Fruit fly (Drosophila melanogaster) whole organism, embryonic: ENCODE results near the gene CG12171.

Experiments
- Abd-B ChIP-seq: fragments of 200-800 bp; sonication (Bioruptor generic); optimal IDR thresholded peaks from 2 replicates; lab custom pipeline; 2018; ENCODE audit warnings: missing biosample characterization, mild to moderate bottlenecking, missing genetic modification characterization, moderate library complexity
- CG10979 ChIP-seq: fragments of 200-800 bp; sonication (Bioruptor generic); optimal IDR thresholded peaks from 2 replicates; lab custom pipeline; 2018; ENCODE audit warnings: missing biosample characterization, mild to moderate bottlenecking, missing genetic modification characterization, moderate library complexity
- CG12071 ChIP-seq: fragments of 200-800 bp; sonication (Bioruptor generic); optimal IDR thresholded peaks from 3 replicates; lab custom pipeline; 2018; ENCODE audit warnings: missing biosample characterization, mild to moderate bottlenecking, missing genetic modification characterization
- CG18011 ChIP-seq: fragments of 200-800 bp; sonication (Bioruptor generic); optimal IDR thresholded peaks from 2 replicates; lab custom pipeline; 2017; ENCODE audit warnings: missing biosample characterization, missing genetic modification characterization, mild to moderate bottlenecking, moderate library complexity, missing genotype
- CG2199 ChIP-seq: fragments of 200-800 bp; sonication (Bioruptor generic); IDR thresholded peaks from 3 replicates; pipeline ENCODE4 v1.3.6; 2022; ENCODE audit warnings: missing biosample characterization, missing genetic modification characterization
- CG3281 ChIP-seq: fragments of 200-800 bp; sonication (Bioruptor generic); optimal IDR thresholded peaks from 3 replicates; lab custom pipeline; 2017; ENCODE audit warnings: missing biosample characterization, mild to moderate bottlenecking, missing genetic modification characterization
- CG4282 ChIP-seq: fragments of 200-800 bp; sonication (Bioruptor generic); optimal IDR thresholded peaks from 2 replicates; lab custom pipeline; 2016; ENCODE audit warnings: missing biosample characterization, missing genetic modification characterization
- CG4404 ChIP-seq: fragments of 200-800 bp; sonication (Bioruptor generic); IDR thresholded peaks from 2 replicates; pipeline ENCODE4 v1.3.6; 2022; ENCODE audit warnings: missing biosample characterization, missing genetic modification characterization
- CG5180 ChIP-seq: fragments of 200-800 bp; sonication (Bioruptor generic); optimal IDR thresholded peaks from 3 replicates; lab custom pipeline; 2017; ENCODE audit warnings: missing biosample characterization, missing genetic modification characterization, mild to moderate bottlenecking, moderate library complexity, missing genetic modification reagents
- CG5953 ChIP-seq: fragments of 200-800 bp; sonication (Bioruptor generic); IDR thresholded peaks from 2 replicates; pipeline ENCODE4 v1.3.6; 2022; ENCODE audit warnings: missing biosample characterization, missing genetic modification characterization
- CG6683 ChIP-seq: fragments of 200-800 bp; sonication (Bioruptor generic); optimal IDR thresholded peaks from 2 replicates; lab custom pipeline; 2017; ENCODE audit warnings: missing biosample characterization, mild to moderate bottlenecking, missing genetic modification characterization, missing genetic modification reagents
- CG8290 ChIP-seq, 3 experiments: fragments of 200-800 bp; sonication (Bioruptor generic); optimal IDR thresholded peaks; 2 replicates each; lab custom pipeline; 2016 to 2019; ENCODE audit warnings: missing biosample characterization in 3 of 3, missing genetic modification characterization in 3 of 3, mild to moderate bottlenecking in 2 of 3, moderate library complexity in 1 of 3
- CG9215 ChIP-seq: fragments of 200-800 bp; sonication (Bioruptor generic); IDR thresholded peaks from 2 replicates; pipeline ENCODE4 v1.3.6; 2022; ENCODE audit warnings: missing biosample characterization, missing genetic modification characterization
- CG9797 ChIP-seq: fragments of 200-800 bp; sonication (Bioruptor generic); optimal IDR thresholded peaks from 3 replicates; lab custom pipeline; 2018; ENCODE audit warnings: missing biosample characterization, mild to moderate bottlenecking, missing genetic modification characterization
- Deaf1 ChIP-seq: fragments of 200-800 bp; optimal IDR thresholded peaks from 3 replicates; lab custom pipeline; 2019; ENCODE audit warnings: missing biosample characterization, mild to moderate bottlenecking, missing genetic modification characterization, moderate library complexity
- ERR ChIP-seq: fragments of 200-800 bp; sonication (Bioruptor generic); optimal IDR thresholded peaks from 2 replicates; lab custom pipeline; 2016; ENCODE audit warnings: missing biosample characterization, missing genetic modification characterization
- Fer1 ChIP-seq: fragments of 200-800 bp; sonication (Bioruptor generic); optimal IDR thresholded peaks from 2 replicates; lab custom pipeline; 2017; ENCODE audit warnings: missing biosample characterization, mild to moderate bottlenecking, missing genetic modification characterization
- H2.0 ChIP-seq: fragments of 200-800 bp; sonication (Bioruptor generic); IDR thresholded peaks from 2 replicates; pipeline ENCODE4 v1.3.6; 2022; ENCODE audit warnings: missing biosample characterization, missing genetic modification characterization
- HHEX ChIP-seq: fragments of 200-800 bp; sonication (Bioruptor generic); optimal IDR thresholded peaks from 3 replicates; lab custom pipeline; 2017; ENCODE audit warnings: missing biosample characterization, mild to moderate bottlenecking, missing genetic modification characterization, missing genetic modification reagents
- Nf-YA ChIP-seq: fragments of 200-800 bp; sonication (Bioruptor generic); IDR thresholded peaks from 2 replicates; pipeline ENCODE4 v1.3.6; 2022; ENCODE audit warnings: missing biosample characterization, missing genetic modification characterization
- Rx ChIP-seq: fragments of 200-800 bp; sonication (Bioruptor generic); IDR thresholded peaks from 2 replicates; pipeline ENCODE4 v1.3.6; 2022; ENCODE audit warnings: missing biosample characterization, missing genetic modification characterization
- Usf ChIP-seq: fragments of 200-800 bp; sonication (Bioruptor generic); optimal IDR thresholded peaks from 2 replicates; lab custom pipeline; 2017; ENCODE audit warnings: missing genotype, missing biosample characterization, missing genetic modification characterization
- ac ChIP-seq: fragments of 200-800 bp; sonication (Bioruptor generic); optimal IDR thresholded peaks from 3 replicates; lab custom pipeline; 2017; ENCODE audit warnings: missing biosample characterization, mild to moderate bottlenecking, missing genetic modification characterization
- br ChIP-seq: fragments of >200 bp; optimal IDR thresholded peaks from 2 replicates; lab custom pipeline; 2017
- ci ChIP-seq: fragments of 200-800 bp; sonication (Bioruptor generic); IDR thresholded peaks from 3 replicates; pipeline ENCODE4 v1.3.6; 2022; ENCODE audit warnings: missing biosample characterization, missing genetic modification characterization
- cwo ChIP-seq: fragments of 200-800 bp; sonication (Bioruptor generic); optimal IDR thresholded peaks from 3 replicates; lab custom pipeline; 2017; ENCODE audit warnings: missing biosample characterization, missing genetic modification characterization, mild to moderate bottlenecking, moderate library complexity, missing genetic modification reagents
- dati ChIP-seq: fragments of 200-800 bp; sonication (Bioruptor generic); IDR thresholded peaks from 2 replicates; pipeline ENCODE4 v1.3.6; 2022; ENCODE audit warnings: missing biosample characterization, missing genetic modification characterization
- dmrt11E ChIP-seq: fragments of 200-800 bp; sonication (Bioruptor generic); optimal IDR thresholded peaks from 3 replicates; lab custom pipeline; 2018; ENCODE audit warnings: missing biosample characterization, mild to moderate bottlenecking, missing genetic modification characterization, moderate library complexity
- fru ChIP-seq: fragments of >200 bp; optimal IDR thresholded peaks from 2 replicates; lab custom pipeline; 2017
- gcm ChIP-seq: fragments of 200-800 bp; sonication (Bioruptor generic); optimal IDR thresholded peaks from 2 replicates; lab custom pipeline; 2019; ENCODE audit warnings: missing biosample characterization, mild to moderate bottlenecking, missing genetic modification characterization, moderate library complexity
- gsb ChIP-seq: fragments of 200-800 bp; sonication (Bioruptor generic); IDR thresholded peaks from 2 replicates; pipeline ENCODE4 v1.3.6; 2022; ENCODE audit warnings: missing biosample characterization, missing genetic modification characterization
- h ChIP-seq: fragments of >200 bp; optimal IDR thresholded peaks from 2 replicates; lab custom pipeline; 2017
- her ChIP-seq: fragments of 200-800 bp; sonication (Bioruptor generic); optimal IDR thresholded peaks from 2 replicates; lab custom pipeline; 2016; ENCODE audit warnings: missing biosample characterization, missing genetic modification characterization
- jing ChIP-seq: fragments of 200-800 bp; sonication (Bioruptor generic); optimal IDR thresholded peaks from 2 replicates; lab custom pipeline; 2018; ENCODE audit warnings: missing biosample characterization, mild to moderate bottlenecking, missing genetic modification characterization
- ken ChIP-seq: fragments of 200-800 bp; sonication (Bioruptor generic); IDR thresholded peaks from 3 replicates; pipeline ENCODE4 v1.3.6; 2022; ENCODE audit warnings: missing biosample characterization, missing genetic modification characterization
- lilli ChIP-seq: fragments of 200-800 bp; sonication (Bioruptor generic); optimal IDR thresholded peaks from 3 replicates; lab custom pipeline; 2016; ENCODE audit warnings: missing biosample characterization, missing genetic modification characterization
- maf-S ChIP-seq: fragments of 200-800 bp; sonication (Bioruptor generic); optimal IDR thresholded peaks from 2 replicates; lab custom pipeline; 2016; ENCODE audit warnings: missing biosample characterization, missing genetic modification characterization
- nau ChIP-seq: fragments of 200-800 bp; sonication (Bioruptor generic); optimal IDR thresholded peaks from 3 replicates; lab custom pipeline; 2017; ENCODE audit warnings: missing biosample characterization, mild to moderate bottlenecking, missing genetic modification characterization, missing genetic modification reagents
- sim ChIP-seq: fragments of 200-800 bp; sonication (Bioruptor generic); IDR thresholded peaks from 2 replicates; pipeline ENCODE4 v1.3.6; 2022; ENCODE audit warnings: missing biosample characterization, missing genetic modification characterization
- slou ChIP-seq: fragments of 200-800 bp; sonication (Bioruptor generic); optimal IDR thresholded peaks from 3 replicates; lab custom pipeline; 2016; ENCODE audit warnings: missing biosample characterization, missing genetic modification characterization
- slp2 ChIP-seq: fragments of 200-800 bp; sonication (Bioruptor generic); optimal IDR thresholded peaks from 2 replicates; lab custom pipeline; 2016; ENCODE audit warnings: missing biosample characterization, missing genetic modification characterization
- sna ChIP-seq: fragments of 200-800 bp; sonication (Bioruptor generic); IDR thresholded peaks from 2 replicates; pipeline ENCODE4 v1.3.6; 2022; ENCODE audit warnings: missing biosample characterization, missing genetic modification characterization; ENCODE audit not compliant: partially characterized antibody
- so ChIP-seq: fragments of 200-800 bp; sonication (Bioruptor generic); IDR thresholded peaks from 3 replicates; pipeline ENCODE4 v1.3.6; 2022; ENCODE audit warnings: missing biosample characterization, missing genetic modification characterization
- tio ChIP-seq: fragments of 200-800 bp; sonication (Bioruptor generic); optimal IDR thresholded peaks from 2 replicates; lab custom pipeline; 2017; ENCODE audit warnings: missing biosample characterization, missing genetic modification characterization, inconsistent platforms
- tll ChIP-seq, 2 experiments: fragments of 200-800 bp in 1 of 2; fragments of >200 bp in 1 of 2; sonication (Bioruptor generic) in 1 of 2; optimal IDR thresholded peaks; 2 replicates each; lab custom pipeline; 2017 to 2019; ENCODE audit warnings: missing biosample characterization in 2 of 2, missing genetic modification characterization in 2 of 2, mild to moderate bottlenecking in 1 of 2, moderate library complexity in 1 of 2
- tna ChIP-seq: fragments of 200-800 bp; sonication (Bioruptor generic); IDR thresholded peaks from 2 replicates; pipeline ENCODE4 v1.3.6; 2022; ENCODE audit warnings: missing biosample characterization, missing genetic modification characterization; ENCODE audit not compliant: partially characterized antibody
- trh ChIP-seq: fragments of 200-800 bp; sonication (Bioruptor generic); optimal IDR thresholded peaks from 2 replicates; lab custom pipeline; 2016; ENCODE audit warnings: missing biosample characterization, missing genetic modification characterization
- z ChIP-seq: fragments of 200-800 bp; sonication (Bioruptor generic); IDR thresholded peaks from 3 replicates; pipeline ENCODE4 v1.3.6; 2022; ENCODE audit warnings: missing biosample characterization, missing genetic modification characterization
- zfh1 ChIP-seq: fragments of 200-800 bp; sonication (Bioruptor generic); IDR thresholded peaks from 3 replicates; pipeline ENCODE4 v1.3.6; 2022; ENCODE audit warnings: missing biosample characterization, missing genetic modification characterization
- zfh2 ChIP-seq: fragments of 200-800 bp; sonication (Bioruptor generic); optimal IDR thresholded peaks from 2 replicates; lab custom pipeline; 2016; ENCODE audit warnings: missing biosample characterization, missing genetic modification characterization

CG12171 gene

DNA sequence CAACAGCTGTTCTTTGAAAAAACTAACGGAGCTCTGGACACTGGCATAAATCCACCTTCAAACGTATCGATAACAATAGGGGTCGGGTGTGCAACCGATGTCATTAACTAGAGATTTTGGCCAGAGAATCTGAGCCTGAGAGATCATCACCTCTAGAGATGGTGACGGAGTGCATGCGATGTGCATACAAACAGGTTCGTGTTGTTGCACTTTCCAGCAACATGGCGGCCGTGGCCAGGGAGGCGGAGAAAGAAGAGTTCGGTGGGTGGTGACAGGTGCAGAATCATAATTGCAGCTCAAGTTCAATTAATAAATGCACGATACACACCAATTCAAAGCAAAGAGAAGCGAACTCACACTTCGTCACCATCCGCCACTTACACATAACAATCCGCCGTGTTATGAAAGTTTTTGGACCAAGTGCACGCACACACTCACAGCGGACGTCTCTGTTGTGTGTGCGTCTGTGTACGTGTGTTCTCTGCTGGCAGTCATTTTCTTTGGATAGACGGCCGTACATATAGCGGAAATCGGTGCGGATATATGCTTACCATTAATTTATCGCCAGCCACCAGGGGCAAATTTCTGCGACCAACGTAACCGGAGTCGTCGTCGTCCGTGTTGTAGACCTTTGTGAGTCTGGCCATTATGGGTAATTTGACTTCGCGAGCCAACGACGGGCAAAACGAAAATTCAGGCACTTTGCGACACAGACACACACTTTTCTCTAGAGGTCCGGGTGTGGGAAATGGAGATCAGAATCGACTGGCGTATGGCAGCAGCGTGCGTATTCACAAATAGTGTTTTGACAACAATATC, 25.8 kb downstream of the CG12171 start (continued):
- TF ChIP-seq zfh1 (GFP tag; lab: Robert Waterston, UW), result 0 out of 3 replicates have a peak, but pooled peaks have one; percentile 43
- TF ChIP-seq dati (GFP tag; lab: Robert Waterston, UW), result no peak
- no peak for TF ChIP-seq h (lab: Kevin White, UChicago)
- no peak for TF ChIP-seq slp2 (GFP tag; lab: Kevin White, UChicago)
- no peak for TF ChIP-seq jing (GFP tag; lab: Kevin White, UChicago)
- TF ChIP-seq Usf, result no peak
- no peak for TF ChIP-seq cwo (GFP tag; lab: Kevin White, UChicago)
- TF ChIP-seq z (GFP tag; lab: Robert Waterston, UW), result no peak
- no peak for TF ChIP-seq trh
- TF ChIP-seq CG5180 (GFP tag; lab: Kevin White, UChicago), result no peak
- peak; percentile 2 for TF ChIP-seq CG18011 (GFP tag; lab: Kevin White, UChicago)
- peak; percentile 1 for TF ChIP-seq ERR (GFP tag; lab: Kevin White, UChicago)
- TF ChIP-seq maf-S (GFP tag; lab: Kevin White, UChicago), result no peak
- peak; percentile 40; the same call in 1 of the 2 replicates for TF ChIP-seq sna
- TF ChIP-seq CG3281 (GFP tag; lab: Kevin White, UChicago), result no peak
- TF ChIP-seq zfh2 (GFP tag; lab: Kevin White, UChicago), result no peak
- TF ChIP-seq fru (lab: Kevin White, UChicago), result no peak
- TF ChIP-seq sim (GFP tag; lab: Robert Waterston, UW), result no peak
- TF ChIP-seq Rx (GFP tag; lab: Robert Waterston, UW), result no peak
- no peak for TF ChIP-seq Nf-YA (GFP tag; lab: Robert Waterston, UW)
- no peak for TF ChIP-seq Abd-B (GFP tag; lab: Kevin White, UChicago)
- no peak for TF ChIP-seq so (GFP tag; lab: Robert Waterston, UW)
- TF ChIP-seq gcm (GFP tag; lab: Kevin White, UChicago), result no peak
- no peak for TF ChIP-seq CG9797 (GFP tag; lab: Kevin White, UChicago)
- TF ChIP-seq CG4282 (GFP tag; lab: Kevin White, UChicago), result no peak
- no peak for TF ChIP-seq CG5953
- no peak for TF ChIP-seq CG10979 (tag; lab: Kevin White, UChicago)
- TF ChIP-seq tio (GFP tag; lab: Kevin White, UChicago), result no peak
- TF ChIP-seq CG9215 (GFP tag; lab: Robert Waterston, UW), result no peak
- TF ChIP-seq CG12071, result no peak
- TF ChIP-seq tll (GFP tag; optimal IDR thresholded peaks at IDR 0.05; lab: Kevin White, UChicago), result no peak
- TF ChIP-seq H2.0, result no peak
- TF ChIP-seq br, result no peak
- TF ChIP-seq ac (GFP tag; lab: Kevin White, UChicago), result no peak
- 0 out of 3 replicates have a peak, but pooled peaks have one; percentile 10 for TF ChIP-seq ken (GFP tag; lab: Robert Waterston, UW)
- no peak for TF ChIP-seq Deaf1 (tag; lab: Kevin White, UChicago)
- no peak; the same call in 1 of the 2 replicates for TF ChIP-seq tna (GFP tag; lab: Robert Waterston, UW)
- no peak for TF ChIP-seq her
- TF ChIP-seq lilli, result peak; percentile 0
- TF ChIP-seq CG4404 (GFP tag; lab: Robert Waterston, UW), result no peak
- no peak for TF ChIP-seq HHEX (GFP tag; lab: Kevin White, UChicago)
- TF ChIP-seq CG6683, result no peak
- no peak for TF ChIP-seq CG2199 (GFP tag; lab: Robert Waterston, UW)
- peak; percentile 6 for TF ChIP-seq Fer1
- TF ChIP-seq dmrt11E (tag; lab: Kevin White, UChicago), result no peak
- TF ChIP-seq ci, result no peak
- no peak for TF ChIP-seq slou (GFP tag; lab: Kevin White, UChicago)
- no peak for TF ChIP-seq gsb (GFP tag; lab: Robert Waterston, UW)
- TF ChIP-seq CG8290 (GFP tag; optimal IDR thresholded peaks at IDR 0.05; lab: Kevin White, UChicago), result no peak
- peak in 1 of 2 experiments; percentile 30 for TF ChIP-seq CG8290 (tag; optimal IDR thresholded peaks at IDR 0.05; lab: Kevin White, UChicago)
- TF ChIP-seq nau (GFP tag; lab: Kevin White, UChicago), result no peak
